Fruit fly (Drosophila melanogaster) Kc167 (cell line): Measurements from ENCODE around the gene Pp1-87B.

ENCODE experiments used
- Myc ChIP-seq: fragments of >200 bp; optimal IDR thresholded peaks from 2 replicates; lab custom pipeline; 2017; ENCODE audit warnings: missing external identifiers
- Sin3A ChIP-seq: fragments of >200 bp; optimal IDR thresholded peaks from 2 replicates; lab custom pipeline; 2018; ENCODE audit warnings: missing external identifiers
- psq ChIP-seq: fragments of >200 bp; optimal IDR thresholded peaks from 2 replicates; lab custom pipeline; 2017; ENCODE audit warnings: missing external identifiers

DNA sequence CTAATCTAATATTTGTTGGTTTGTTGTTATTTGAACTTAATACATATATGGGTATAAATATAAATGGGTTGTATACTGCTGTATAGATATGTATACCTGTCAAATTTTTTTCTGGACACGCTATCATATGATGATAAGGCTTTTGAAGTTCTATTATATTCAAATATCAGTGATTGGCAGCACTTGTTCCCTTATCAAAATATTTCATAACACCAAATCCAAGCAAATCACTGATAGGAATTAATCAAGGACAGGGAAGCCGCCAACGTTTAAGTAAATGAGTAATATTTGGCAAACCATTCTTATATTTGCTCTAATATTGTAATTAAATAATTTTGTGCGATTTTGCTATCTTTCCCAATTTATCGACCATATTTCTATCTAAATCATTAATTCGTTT lies 46.5 kb downstream of the Pp1-87B start:
- TF ChIP-seq Sin3A (no peak), Myc (lab: Kevin White, UChicago) (no peak), psq (lab: Kevin White, UChicago) (no peak)
